Worm (Caenorhabditis elegans) whole organism, L1 larva: ENCODE results near the gene nas-23.
A peak's percentile ranks its signal among the peaks of the same experiment; 100 is the strongest.

Source experiments
- F16B12.6 ChIP-seq: fragments of 150-350 bp; optimal IDR thresholded peaks from 2 replicates; lab custom pipeline; 2014; ENCODE audit warnings: missing biosample characterization, missing genetic modification characterization
- Y116A8C.19 ChIP-seq: sonication (generic microtip); optimal IDR thresholded peaks from 2 replicates; lab custom pipeline; 2016; ENCODE audit warnings: missing compliant biosample characterization, missing genetic modification characterization, borderline replicate concordance
- aha-1 ChIP-seq: fragments of 150-350 bp; optimal IDR thresholded peaks from 2 replicates; lab custom pipeline; 2014; ENCODE audit warnings: missing biosample characterization, missing genetic modification characterization
- aly-2 ChIP-seq: fragments of 150-350 bp; optimal IDR thresholded peaks from 2 replicates; lab custom pipeline; 2014; ENCODE audit warnings: missing biosample characterization, missing genetic modification characterization
- blmp-1 ChIP-seq: fragments of 150-350 bp; optimal IDR thresholded peaks from 2 replicates; lab custom pipeline; 2014; ENCODE audit warnings: missing biosample characterization, missing genetic modification characterization
- ceh-8 ChIP-seq: fragments of 200-800 bp; sonication (Bioruptor generic); optimal IDR thresholded peaks from 2 replicates; lab custom pipeline; 2018; ENCODE audit warnings: mild to moderate bottlenecking, missing genetic modification characterization, moderate library complexity, missing compliant biosample characterization
- ceh-82 ChIP-seq, 3 experiments: fragments of 150-350 bp in 1 of 3; sonication (generic microtip) in 2 of 3; optimal IDR thresholded peaks; 2 replicates each; lab custom pipeline; 2014 to 2017; ENCODE audit warnings: missing biosample characterization in 3 of 3, missing genetic modification characterization in 3 of 3
- ceh-88 ChIP-seq: fragments of 200-800 bp; sonication (Bioruptor generic); IDR thresholded peaks from 2 replicates; pipeline ENCODE4 v1.3.6; 2022; ENCODE audit warnings: missing genetic modification characterization, missing compliant biosample characterization
- ceh-90 ChIP-seq: sonication (generic microtip); optimal IDR thresholded peaks from 2 replicates; lab custom pipeline; 2016; ENCODE audit warnings: missing genetic modification characterization, missing compliant biosample characterization
- efl-3 ChIP-seq: fragments of 200-800 bp; sonication (Bioruptor generic); optimal IDR thresholded peaks from 2 replicates; lab custom pipeline; 2018; ENCODE audit warnings: mild to moderate bottlenecking, missing genetic modification characterization, missing compliant biosample characterization
- egl-13 ChIP-seq: sonication (generic microtip); optimal IDR thresholded peaks from 2 replicates; lab custom pipeline; 2016; ENCODE audit warnings: missing genotype, missing genetic modification reagents, missing genetic modification characterization, missing compliant biosample characterization
- egl-27 ChIP-seq, 2 experiments: fragments of 150-350 bp in 1 of 2; sonication (generic microtip); optimal IDR thresholded peaks; 3 replicates each; lab custom pipeline; 2017 to 2018; ENCODE audit warnings: missing biosample characterization in 2 of 2, missing genetic modification characterization in 2 of 2, missing genetic modification reagents in 2 of 2
- elt-2 ChIP-seq: sonication (generic microtip); optimal IDR thresholded peaks from 2 replicates; lab custom pipeline; 2016; ENCODE audit warnings: missing genetic modification characterization, mild to moderate bottlenecking, inconsistent platforms, missing compliant biosample characterization, missing genetic modification reagents
- elt-3 ChIP-seq, 6 experiments: fragments of 150-350 bp in 1 of 6; sonication (generic microtip); optimal IDR thresholded peaks; 2 replicates each; lab custom pipeline; 2017 to 2018; ENCODE audit warnings: missing biosample characterization in 6 of 6, missing genetic modification characterization in 6 of 6, inconsistent platforms in 1 of 6
- ets-5 ChIP-seq: fragments of 200-800 bp; sonication (Bioruptor generic); IDR thresholded peaks from 2 replicates; pipeline ENCODE4 v1.3.6; 2022; ENCODE audit warnings: missing genetic modification characterization, missing compliant biosample characterization
- fkh-10 ChIP-seq: sonication (generic microtip); optimal IDR thresholded peaks from 2 replicates; lab custom pipeline; 2017; ENCODE audit warnings: missing biosample characterization, missing genetic modification reagents, missing genetic modification characterization
- fos-1 ChIP-seq: fragments of 150-350 bp; optimal IDR thresholded peaks from 2 replicates; lab custom pipeline; 2014; ENCODE audit warnings: missing biosample characterization, missing genetic modification characterization
- hlh-17 ChIP-seq: fragments of 200-800 bp; sonication (Bioruptor generic); optimal IDR thresholded peaks from 2 replicates; lab custom pipeline; 2018; ENCODE audit warnings: missing genetic modification characterization, mild to moderate bottlenecking, missing compliant biosample characterization, moderate library complexity, borderline replicate concordance
- irx-1 ChIP-seq: sonication (generic microtip); optimal IDR thresholded peaks from 2 replicates; lab custom pipeline; 2016; ENCODE audit warnings: missing genetic modification characterization, missing compliant biosample characterization
- isw-1 ChIP-seq: fragments of 200-800 bp; sonication (Bioruptor generic); IDR thresholded peaks from 2 replicates; pipeline ENCODE4 v1.3.6; 2022; ENCODE audit warnings: missing genetic modification characterization, missing compliant biosample characterization
- jun-1 ChIP-seq: fragments of 150-350 bp; optimal IDR thresholded peaks from 2 replicates; lab custom pipeline; 2014; ENCODE audit warnings: missing biosample characterization, missing genetic modification reagents, missing genetic modification characterization
- lin-13 ChIP-seq: fragments of 150-350 bp; optimal IDR thresholded peaks from 2 replicates; lab custom pipeline; 2014; ENCODE audit warnings: missing biosample characterization, missing genetic modification reagents, missing genetic modification characterization
- lin-15B ChIP-seq: fragments of 150-350 bp; sonication (generic microtip); optimal IDR thresholded peaks from 3 replicates; lab custom pipeline; 2014; ENCODE audit warnings: missing biosample characterization, missing genetic modification characterization
- lin-35 ChIP-seq, 2 experiments: fragments of 150-350 bp; optimal IDR thresholded peaks; 2 replicates each; lab custom pipeline; 2014; ENCODE audit warnings: missing biosample characterization in 2 of 2, missing genetic modification characterization in 2 of 2, missing genetic modification reagents in 2 of 2
- lir-3 ChIP-seq: sonication (generic microtip); optimal IDR thresholded peaks from 2 replicates; lab custom pipeline; 2016; ENCODE audit warnings: mild to moderate bottlenecking, missing genetic modification characterization, moderate library complexity, missing compliant biosample characterization; ENCODE audit not compliant: poor library complexity
- lsy-2 ChIP-seq, 2 experiments: fragments of 150-350 bp; optimal IDR thresholded peaks; 2 replicates each; lab custom pipeline; 2014; ENCODE audit warnings: missing biosample characterization in 2 of 2, missing genetic modification characterization in 2 of 2
- mdl-1 ChIP-seq, 2 experiments: fragments of 150-350 bp; optimal IDR thresholded peaks; 2 replicates each; lab custom pipeline; 2014 to 2017; ENCODE audit warnings: missing biosample characterization in 2 of 2, missing genetic modification characterization in 2 of 2, inconsistent platforms in 1 of 2
- mef-2 ChIP-seq: fragments of 150-350 bp; optimal IDR thresholded peaks from 2 replicates; lab custom pipeline; 2014; ENCODE audit warnings: missing biosample characterization, missing genetic modification characterization
- mep-1 ChIP-seq: fragments of 150-350 bp; optimal IDR thresholded peaks from 2 replicates; lab custom pipeline; 2014; ENCODE audit warnings: missing biosample characterization, missing genetic modification characterization
- nhr-12 ChIP-seq: sonication (generic microtip); optimal IDR thresholded peaks from 2 replicates; lab custom pipeline; 2017; ENCODE audit warnings: missing biosample characterization, missing genetic modification characterization
- nhr-20 ChIP-seq: sonication (generic microtip); optimal IDR thresholded peaks from 2 replicates; lab custom pipeline; 2016; ENCODE audit warnings: mild to moderate bottlenecking, missing genetic modification characterization, missing compliant biosample characterization
- nhr-237 ChIP-seq: fragments of 150-350 bp; optimal IDR thresholded peaks from 2 replicates; lab custom pipeline; 2014; ENCODE audit warnings: missing biosample characterization, missing genetic modification characterization
- nhr-47 ChIP-seq: sonication (generic microtip); optimal IDR thresholded peaks from 2 replicates; lab custom pipeline; 2016; ENCODE audit warnings: mild to moderate bottlenecking, missing genetic modification characterization, moderate library complexity, missing compliant biosample characterization
- nhr-71 ChIP-seq: sonication (generic microtip); optimal IDR thresholded peaks from 2 replicates; lab custom pipeline; 2016; ENCODE audit warnings: mild to moderate bottlenecking, missing genetic modification characterization, moderate library complexity, missing compliant biosample characterization
- nhr-76 ChIP-seq: sonication (generic microtip); optimal IDR thresholded peaks from 2 replicates; lab custom pipeline; 2017; ENCODE audit warnings: missing biosample characterization, missing genetic modification characterization
- nhr-77 ChIP-seq: fragments of 150-350 bp; optimal IDR thresholded peaks from 2 replicates; lab custom pipeline; 2014; ENCODE audit warnings: missing biosample characterization, missing genetic modification characterization
- nhr-85 ChIP-seq: sonication (generic microtip); peaks from one replicate; lab custom pipeline; 2016; ENCODE audit warnings: missing genetic modification characterization, inconsistent platforms, missing compliant biosample characterization
- nhr-90 ChIP-seq: sonication (generic microtip); optimal IDR thresholded peaks from 2 replicates; lab custom pipeline; 2016; ENCODE audit warnings: mild to moderate bottlenecking, missing genetic modification characterization, missing compliant biosample characterization; ENCODE audit not compliant: poor library complexity
- pag-3 ChIP-seq: sonication (generic microtip); optimal IDR thresholded peaks from 2 replicates; lab custom pipeline; 2017; ENCODE audit warnings: missing genetic modification characterization, mild to moderate bottlenecking, missing compliant biosample characterization, antibody characterized with exemption, borderline replicate concordance; ENCODE audit not compliant: insufficient read depth
- pax-3 ChIP-seq: fragments of 200-800 bp; sonication (Bioruptor generic); optimal IDR thresholded peaks from 2 replicates; lab custom pipeline; 2018; ENCODE audit warnings: mild to moderate bottlenecking, missing genetic modification characterization, moderate library complexity, missing compliant biosample characterization
- pqm-1 ChIP-seq: sonication (generic microtip); optimal IDR thresholded peaks from 3 replicates; lab custom pipeline; 2017; ENCODE audit warnings: missing biosample characterization, missing genetic modification characterization
- skn-1 ChIP-seq: fragments of 150-350 bp; optimal IDR thresholded peaks from 2 replicates; lab custom pipeline; 2014; ENCODE audit warnings: missing biosample characterization, missing genetic modification characterization
- snpc-4 ChIP-seq: fragments of 150-350 bp; optimal IDR thresholded peaks from 2 replicates; lab custom pipeline; 2014; ENCODE audit warnings: missing biosample characterization, missing genetic modification characterization
- snu-23 ChIP-seq: sonication (generic microtip); optimal IDR thresholded peaks from 2 replicates; lab custom pipeline; 2016; ENCODE audit warnings: missing genetic modification characterization, missing compliant biosample characterization
- sox-4 ChIP-seq: sonication (generic microtip); optimal IDR thresholded peaks from 2 replicates; lab custom pipeline; 2016; ENCODE audit warnings: missing genetic modification characterization, missing compliant biosample characterization
- sup-37 ChIP-seq: fragments of 200-800 bp; sonication (Bioruptor generic); optimal IDR thresholded peaks from 2 replicates; lab custom pipeline; 2018; ENCODE audit warnings: mild to moderate bottlenecking, missing genetic modification characterization, missing compliant biosample characterization
- swsn-7 ChIP-seq: sonication (generic microtip); optimal IDR thresholded peaks from 2 replicates; lab custom pipeline; 2016; ENCODE audit warnings: missing genetic modification characterization, missing compliant biosample characterization
- tbx-2 ChIP-seq: sonication (generic microtip); optimal IDR thresholded peaks from 2 replicates; lab custom pipeline; 2016; ENCODE audit warnings: missing genetic modification characterization, missing compliant biosample characterization
- tlp-1 ChIP-seq: fragments of 150-350 bp; optimal IDR thresholded peaks from 2 replicates; lab custom pipeline; 2014; ENCODE audit warnings: missing biosample characterization, missing genetic modification characterization
- unc-130 ChIP-seq: fragments of 150-350 bp; optimal IDR thresholded peaks from 2 replicates; lab custom pipeline; 2017; ENCODE audit warnings: missing biosample characterization, missing genetic modification characterization, inconsistent platforms
- unc-30 ChIP-seq: sonication (generic microtip); optimal IDR thresholded peaks from 2 replicates; lab custom pipeline; 2017; ENCODE audit warnings: missing biosample characterization, missing genetic modification characterization
- xbp-1 ChIP-seq: sonication (generic microtip); optimal IDR thresholded peaks from 2 replicates; lab custom pipeline; 2016; ENCODE audit warnings: missing genetic modification characterization, missing compliant biosample characterization
- ztf-11 ChIP-seq, 2 experiments: sonication (generic microtip); optimal IDR thresholded peaks; 2 replicates each; lab custom pipeline; 2016 to 2017; ENCODE audit warnings: missing genetic modification characterization in 2 of 2, missing biosample characterization in 1 of 2, missing compliant biosample characterization in 1 of 2
- ztf-4 ChIP-seq: fragments of 150-350 bp; optimal IDR thresholded peaks from 2 replicates; lab custom pipeline; 2014; ENCODE audit warnings: missing biosample characterization, missing genetic modification characterization

The nas-23 gene

DNA sequence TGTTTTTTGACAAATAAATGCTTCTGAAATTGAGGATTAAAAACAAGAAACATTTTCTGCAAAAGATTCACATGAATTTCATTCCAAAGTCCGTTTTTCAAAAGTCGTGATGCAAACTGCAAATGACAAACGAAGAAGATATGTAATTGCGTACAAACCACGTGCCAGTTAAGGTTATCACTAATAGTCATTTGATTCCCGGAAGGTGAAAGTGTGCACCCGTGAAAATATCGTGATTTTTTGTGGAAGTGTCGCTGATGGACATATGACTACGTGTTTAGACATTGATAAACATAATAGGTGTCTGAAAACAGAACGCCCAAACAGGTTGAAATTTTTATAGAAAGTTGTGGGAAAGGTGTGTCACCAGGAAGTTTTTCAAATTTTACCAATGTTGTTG is 34.7 kb upstream of the nas-23 start:
- TF ChIP-seq tbx-2 (tag; lab: Kevin White, UChicago) (peak; percentile 64), isw-1 (GFP tag; lab: Robert Waterston, UW) (no peak), pax-3 (tag; lab: Kevin White, UChicago) (peak; percentile 48), nhr-12 (no peak), lsy-2 (tag; optimal IDR thresholded peaks at IDR 0.05; lab: Kevin White, UChicago) (no peak), mep-1 (tag; lab: Kevin White, UChicago) (peak; percentile 23), elt-2 (tag; lab: Kevin White, UChicago) (peak; percentile 96), skn-1 (tag; lab: Kevin White, UChicago) (no peak), nhr-90 (tag; lab: Kevin White, UChicago) (peak; percentile 82), aly-2 (tag; lab: Kevin White, UChicago) (no peak), mdl-1 (tag; optimal IDR thresholded peaks at IDR 0.05; lab: Kevin White, UChicago) (peak in 1 of 2 experiments; percentile 90), nhr-77 (tag; lab: Kevin White, UChicago) (no peak), pqm-1 (no peak), ztf-11 (tag; optimal IDR thresholded peaks at IDR 0.05; lab: Kevin White, UChicago) (no peak), egl-13 (tag; lab: Kevin White, UChicago) (no peak), F16B12.6 (tag; lab: Kevin White, UChicago) (no peak), fos-1 (tag; lab: Kevin White, UChicago) (no peak), ceh-82 (tag; optimal IDR thresholded peaks at IDR 0.05; lab: Kevin White, UChicago) (no peak), nhr-237 (tag; lab: Kevin White, UChicago) (no peak), elt-3 (tag; optimal IDR thresholded peaks at IDR 0.05; lab: Kevin White, UChicago) (peak in 2 of 6 experiments; percentile 92 to 95), nhr-85 (tag; lab: Kevin White, UChicago) (peak; percentile 94), nhr-47 (no peak), efl-3 (GFP tag; lab: Kevin White, UChicago) (no peak), sox-4 (tag; lab: Kevin White, UChicago) (no peak), unc-130 (tag; lab: Kevin White, UChicago) (peak; percentile 64), lin-35 (GFP tag; optimal IDR thresholded peaks at IDR 0.05; lab: Kevin White, UChicago) (peak in 1 of 2 experiments; percentile 82), ceh-88 (no peak), nhr-20 (tag; lab: Kevin White, UChicago) (peak; percentile 89), lin-13 (peak; percentile 3), sup-37 (GFP tag; lab: Kevin White, UChicago) (no peak), irx-1 (tag; lab: Kevin White, UChicago) (no peak), unc-30 (no peak), egl-27 (tag; optimal IDR thresholded peaks at IDR 0.05; lab: Kevin White, UChicago) (no peak), xbp-1 (tag; lab: Kevin White, UChicago) (no peak), ceh-90 (tag; lab: Kevin White, UChicago) (no peak), ztf-4 (tag; lab: Kevin White, UChicago) (peak; percentile 42), lin-15B (tag; lab: Kevin White, UChicago) (no peak), Y116A8C.19 (tag; lab: Kevin White, UChicago) (no peak), lir-3 (tag; lab: Kevin White, UChicago) (peak; percentile 31), ets-5 (no peak), nhr-76 (tag; lab: Kevin White, UChicago) (no peak), snu-23 (GFP tag; lab: Kevin White, UChicago) (no peak), fkh-10 (GFP tag; lab: Kevin White, UChicago) (no peak), blmp-1 (peak; percentile 98), aha-1 (tag; lab: Kevin White, UChicago) (no peak), ceh-8 (no peak), hlh-17 (no peak), tlp-1 (tag; lab: Kevin White, UChicago) (no peak), pag-3 (tag; lab: Kevin White, UChicago) (no peak), snpc-4 (tag; lab: Kevin White, UChicago) (no peak), mef-2 (no peak), swsn-7 (no peak), jun-1 (tag; lab: Kevin White, UChicago) (no peak), nhr-71 (tag; lab: Kevin White, UChicago) (peak; percentile 86)
